Fruit fly (Drosophila melanogaster): ENCODE data around the gene mv.

DNA sequence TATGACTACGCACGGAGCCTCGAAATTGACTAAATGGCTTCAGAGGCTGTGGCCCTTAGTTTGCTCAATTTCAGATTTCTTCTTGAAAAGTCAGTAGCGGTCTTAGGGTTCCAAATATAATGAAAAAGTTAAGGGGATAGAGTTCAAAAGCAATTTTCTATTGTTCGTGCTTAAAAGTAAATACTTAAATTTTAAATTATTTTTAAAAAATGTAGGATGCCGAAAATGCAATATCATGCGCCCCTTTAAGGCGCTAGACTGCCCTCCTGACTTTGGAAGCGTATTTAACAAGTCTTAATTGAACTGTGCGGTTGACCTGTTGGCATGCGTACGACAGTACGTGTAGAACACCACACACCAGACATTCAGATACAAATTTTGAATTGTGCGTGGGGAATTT is 49.3 kb downstream of the mv start:
- TF ChIP-seq h (GFP tag; optimal IDR thresholded peaks at IDR 0.05) (no peak), Hr83 (GFP tag; optimal IDR thresholded peaks at IDR 0.05; ENCODE audit: poor library complexity, severe bottlenecking) (no peak), usp (GFP tag; optimal IDR thresholded peaks at IDR 0.05) (no peak), sage (GFP tag; optimal IDR thresholded peaks at IDR 0.05) (no peak), Rel (GFP tag; optimal IDR thresholded peaks at IDR 0.05) (no peak), Rel (tag; optimal IDR thresholded peaks at IDR 0.05) (no peak), GATAd (GFP tag; optimal IDR thresholded peaks at IDR 0.05) (no peak), rgr (GFP tag; optimal IDR thresholded peaks at IDR 0.05) (no peak), pan (optimal IDR thresholded peaks at IDR 0.05) (no peak), psq (GFP tag; optimal IDR thresholded peaks at IDR 0.05) (no peak), Myc (optimal IDR thresholded peaks at IDR 0.05) (no peak)

Data from whole organism, wandering third instar larva.